Fruit fly (Drosophila melanogaster): ENCODE results near the gene CG17919.

CG17919 gene

DNA sequence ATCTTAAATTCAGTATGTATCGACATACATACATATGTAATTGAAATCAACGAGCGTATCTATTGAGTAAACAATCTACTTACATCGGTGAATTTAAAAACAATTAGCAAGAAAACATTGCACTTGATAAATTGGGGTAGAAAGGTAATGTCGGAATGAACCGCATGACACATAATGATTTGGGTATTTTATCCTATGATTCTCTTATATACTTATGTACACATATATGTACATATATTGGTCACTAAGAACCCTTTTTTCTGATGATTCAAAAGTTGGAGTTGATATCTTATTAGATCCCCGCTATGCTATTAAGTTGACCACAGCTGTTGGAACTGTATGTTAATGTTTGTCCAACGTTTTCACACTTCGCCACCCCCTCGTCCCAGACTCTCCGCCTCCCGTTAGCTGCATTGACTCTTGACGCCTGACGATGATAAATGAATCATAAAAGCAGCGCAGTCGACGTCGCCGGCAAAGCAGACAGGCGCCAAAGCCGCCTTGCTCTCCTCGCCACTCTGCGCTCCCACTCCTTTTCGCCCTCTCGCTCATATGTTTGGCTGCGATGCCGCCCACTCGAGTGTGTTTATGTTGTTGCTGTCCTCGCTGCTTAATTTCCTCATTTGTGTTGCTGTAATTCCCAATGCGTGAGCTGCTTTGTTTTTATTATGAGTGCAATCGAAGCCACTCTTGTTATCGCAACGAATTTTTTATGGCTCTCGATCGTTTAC is 9.2 kb downstream of the CG17919 start (continued):
- no peak for TF ChIP-seq MBD-R2 (GFP tag; IDR thresholded peaks at IDR 0.05)
- no peak for TF ChIP-seq Neu2 (GFP tag; optimal IDR thresholded peaks at IDR 0.05; ENCODE audit: borderline replicate concordance)
- no peak for TF ChIP-seq gsb (GFP tag; IDR thresholded peaks at IDR 0.05)
- TF ChIP-seq Dll (GFP tag; IDR thresholded peaks at IDR 0.05; ENCODE audit: partially characterized antibody) = no peak
- no peak for TF ChIP-seq corto (GFP tag; optimal IDR thresholded peaks at IDR 0.05)
- TF ChIP-seq knrl (GFP tag; IDR thresholded peaks at IDR 0.05; ENCODE audit: partially characterized antibody) = no peak
- no peak for TF ChIP-seq Elba2 (GFP tag; optimal IDR thresholded peaks at IDR 0.05)
- TF ChIP-seq hbn (GFP tag; IDR thresholded peaks at IDR 0.05; ENCODE audit: partially characterized antibody) = no peak
- TF ChIP-seq so (GFP tag; IDR thresholded peaks at IDR 0.05) = no peak
- TF ChIP-seq CG4730 (GFP tag; IDR thresholded peaks at IDR 0.05) = no peak
- TF ChIP-seq CrebB (tag; optimal IDR thresholded peaks at IDR 0.05) = no peak
- no peak for TF ChIP-seq hkb (optimal IDR thresholded peaks at IDR 0.05)
- no peak for TF ChIP-seq hkb (GFP tag; IDR thresholded peaks at IDR 0.05)
- TF ChIP-seq CG13296 (GFP tag; optimal IDR thresholded peaks at IDR 0.05) = peak; percentile 15
- TF ChIP-seq CG42726 (GFP tag; IDR thresholded peaks at IDR 0.05; ENCODE audit: partially characterized antibody) = no peak
- no peak for TF ChIP-seq HLH54F (GFP tag; optimal IDR thresholded peaks at IDR 0.05)
- TF ChIP-seq rib (GFP tag; IDR thresholded peaks at IDR 0.05) = no peak
- TF ChIP-seq Scr (GFP tag; IDR thresholded peaks at IDR 0.05; ENCODE audit: partially characterized antibody) = no peak
- no peak for TF ChIP-seq HmgD (GFP tag; optimal IDR thresholded peaks at IDR 0.05)
- TF ChIP-seq oc (tag; optimal IDR thresholded peaks at IDR 0.05) = no peak
- no peak for TF ChIP-seq psq (GFP tag; optimal IDR thresholded peaks at IDR 0.05)
- no peak for TF ChIP-seq CG32772 (GFP tag; IDR thresholded peaks at IDR 0.05)
- no peak for TF ChIP-seq CG5180 (GFP tag; optimal IDR thresholded peaks at IDR 0.05)
- TF ChIP-seq CG18262 (tag; optimal IDR thresholded peaks at IDR 0.05) = peak; percentile 59
- TF ChIP-seq tgo (GFP tag; IDR thresholded peaks at IDR 0.05) = no peak
- no peak for TF ChIP-seq CG13775 (GFP tag; optimal IDR thresholded peaks at IDR 0.05)
- TF ChIP-seq CG18619 (GFP tag; optimal IDR thresholded peaks at IDR 0.05) = peak; percentile 41
- peak; percentile 12 for TF ChIP-seq dmrt11E (tag; optimal IDR thresholded peaks at IDR 0.05)
- TF ChIP-seq ssp (GFP tag; IDR thresholded peaks at IDR 0.05) = no peak
- TF ChIP-seq Jarid2 (GFP tag; optimal IDR thresholded peaks at IDR 0.05) = no peak
- TF ChIP-seq CG3726 (GFP tag; IDR thresholded peaks at IDR 0.05) = no peak
- TF ChIP-seq jumu (GFP tag; optimal IDR thresholded peaks at IDR 0.05) = peak; percentile 4
- TF ChIP-seq Sin3A (optimal IDR thresholded peaks at IDR 0.05) = no peak
- no peak for TF ChIP-seq Dp (GFP tag; optimal IDR thresholded peaks at IDR 0.05)
- TF ChIP-seq stwl (tag; optimal IDR thresholded peaks at IDR 0.05) = no peak
- peak; percentile 69 for TF ChIP-seq Oli (tag; optimal IDR thresholded peaks at IDR 0.05)
- TF ChIP-seq Myb (GFP tag; optimal IDR thresholded peaks at IDR 0.05) = no peak
- no peak for TF ChIP-seq CkIIα-i1 (GFP tag; IDR thresholded peaks at IDR 0.05)
- TF ChIP-seq CG10654 (GFP tag; optimal IDR thresholded peaks at IDR 0.05) = no peak
- TF ChIP-seq CG4328 (GFP tag; optimal IDR thresholded peaks at IDR 0.05) = no peak
- TF ChIP-seq pho (GFP tag; optimal IDR thresholded peaks at IDR 0.05) = no peak
- TF ChIP-seq luna (GFP tag; optimal IDR thresholded peaks at IDR 0.05) = no peak
- peak; percentile 52 for TF ChIP-seq CG30403 (GFP tag; optimal IDR thresholded peaks at IDR 0.05)
- TF ChIP-seq dysf (GFP tag; IDR thresholded peaks at IDR 0.05) = no peak
- no peak for TF ChIP-seq ash1 (GFP tag; optimal IDR thresholded peaks at IDR 0.05)
- no peak for TF ChIP-seq lov (optimal IDR thresholded peaks at IDR 0.05)
- no peak for TF ChIP-seq lov (GFP tag; IDR thresholded peaks at IDR 0.05)
- TF ChIP-seq pfk (GFP tag; optimal IDR thresholded peaks at IDR 0.05) = no peak
- TF ChIP-seq lbe (GFP tag; optimal IDR thresholded peaks at IDR 0.05) = no peak
- TF ChIP-seq Asciz (GFP tag; optimal IDR thresholded peaks at IDR 0.05) = peak; percentile 33
- TF ChIP-seq bowl (GFP tag; IDR thresholded peaks at IDR 0.05) = no peak

Measured in whole organism, embryonic.